Worm (Caenorhabditis elegans): ENCODE data around the gene fat-4.

Gene fat-4

ce11 chrIV:9822585-9822984 is 23.4 kb downstream of the fat-4 start:
- peak; percentile 9 for TF ChIP-seq C08G9.2 (tag; optimal IDR thresholded peaks at IDR 0.05)
- TF ChIP-seq odd-2 (tag; optimal IDR thresholded peaks at IDR 0.05), result no peak

- TF ChIP-seq ceh-19 (GFP tag; optimal IDR thresholded peaks at IDR 0.05) (no peak), lin-11 (tag; optimal IDR thresholded peaks at IDR 0.05) (no peak), ceh-30 (tag; optimal IDR thresholded peaks at IDR 0.05) (no peak), pax-1 (tag; optimal IDR thresholded peaks at IDR 0.05) (no peak), elt-2 (tag; optimal IDR thresholded peaks at IDR 0.05) (no peak), fkh-6 (tag; optimal IDR thresholded peaks at IDR 0.05) (no peak), ztf-16 (tag; optimal IDR thresholded peaks at IDR 0.05) (no peak), ama-1 (optimal IDR thresholded peaks at IDR 0.05) (no peak), elt-4 (tag; optimal IDR thresholded peaks at IDR 0.05) (no peak), nhr-232 (tag; optimal IDR thresholded peaks at IDR 0.05) (no peak), unc-3 (GFP tag; conservative IDR thresholded peaks at IDR 0.05) (no peak), unc-3 (tag; optimal IDR thresholded peaks at IDR 0.05) (no peak), K09A11.1 (tag; optimal IDR thresholded peaks at IDR 0.05; ENCODE audit: insufficient read depth) (no peak), unc-86 (tag; optimal IDR thresholded peaks at IDR 0.05) (no peak), nhr-11 (tag; optimal IDR thresholded peaks at IDR 0.05) (no peak), unc-55 (GFP tag; optimal IDR thresholded peaks at IDR 0.05) (no peak)
Measured at ce11 chrIV:9824480-9824879, 25.3 kb downstream of the fat-4 start, which contains the start of gene catp-6. Gene catp-6 (minus strand): TSS chrIV:9824580.

ce11 chrIV:9825196-9825744 is 26.0 kb downstream of the fat-4 start, which contains the start of gene mtr-4:
Gene mtr-4 (plus strand): TSS chrIV:9825694.
- no peak for TF ChIP-seq nhr-232 (tag; optimal IDR thresholded peaks at IDR 0.05)
- no peak for TF ChIP-seq ttx-3 (tag; optimal IDR thresholded peaks at IDR 0.05)
- TF ChIP-seq F13H6.1 (tag; optimal IDR thresholded peaks at IDR 0.05), result no peak
- no peak for TF ChIP-seq ceh-30 (tag; optimal IDR thresholded peaks at IDR 0.05)
- no peak for TF ChIP-seq lim-6 (tag; optimal IDR thresholded peaks at IDR 0.05)
- TF ChIP-seq nfya-1 (tag; optimal IDR thresholded peaks at IDR 0.05), result no peak
- no peak for TF ChIP-seq hlh-15 (tag; optimal IDR thresholded peaks at IDR 0.05)
- TF ChIP-seq unc-42 (tag; optimal IDR thresholded peaks at IDR 0.05), result no peak
- no peak for TF ChIP-seq eyg-1 (tag; optimal IDR thresholded peaks at IDR 0.05)
- TF ChIP-seq fkh-6 (tag; optimal IDR thresholded peaks at IDR 0.05), result no peak
- no peak for TF ChIP-seq mec-3 (tag; optimal IDR thresholded peaks at IDR 0.05; ENCODE audit: borderline replicate concordance)
- TF ChIP-seq tbx-7 (tag; optimal IDR thresholded peaks at IDR 0.05), result no peak

ce11 chrIV:9832586-9832985 is 33.4 kb downstream of the fat-4 start, which contains the start of gene kin-21:
Gene kin-21 (plus strand): TSS chrIV:9832886.
- no peak for TF ChIP-seq pag-3 (tag; optimal IDR thresholded peaks at IDR 0.05; ENCODE audit: borderline replicate concordance)
- no peak for TF ChIP-seq syd-9 (tag; optimal IDR thresholded peaks at IDR 0.05)
- no peak for TF ChIP-seq ceh-14 (tag; optimal IDR thresholded peaks at IDR 0.05)
- no peak for TF ChIP-seq sox-4 (tag; optimal IDR thresholded peaks at IDR 0.05)
- TF ChIP-seq F13H6.1 (tag; optimal IDR thresholded peaks at IDR 0.05), result no peak
- TF ChIP-seq sox-2 (GFP tag; IDR thresholded peaks at IDR 0.05), result no peak
- no peak for TF ChIP-seq pat-9 (tag; optimal IDR thresholded peaks at IDR 0.05)
- TF ChIP-seq madf-2 (tag; optimal IDR thresholded peaks at IDR 0.05), result no peak
- no peak for TF ChIP-seq tbx-7 (tag; optimal IDR thresholded peaks at IDR 0.05)
- no peak for TF ChIP-seq ceh-24 (tag; optimal IDR thresholded peaks at IDR 0.05)
- TF ChIP-seq rnt-1 (tag; optimal IDR thresholded peaks at IDR 0.05), result no peak
- TF ChIP-seq elt-4 (tag; optimal IDR thresholded peaks at IDR 0.05), result no peak
- TF ChIP-seq ceh-34 (tag; optimal IDR thresholded peaks at IDR 0.05), result no peak
- TF ChIP-seq mec-3 (tag; optimal IDR thresholded peaks at IDR 0.05; ENCODE audit: borderline replicate concordance), result no peak
- TF ChIP-seq nfya-1 (tag; optimal IDR thresholded peaks at IDR 0.05), result no peak
- TF ChIP-seq ceh-31 (tag; optimal IDR thresholded peaks at IDR 0.05), result no peak

Data from whole organism, late embryonic.